Fruit fly (Drosophila melanogaster): Measurements from ENCODE around the gene CG11555.

CG11555 gene

dm6 chr2L:294452-295362 lies 21.1 kb downstream of the CG11555 start, which contains the start of the genes U2af38 and Stip1 (continued):
- peak; percentile 29 for TF ChIP-seq HmgZ (tag; optimal IDR thresholded peaks at IDR 0.05)
- no peak for TF ChIP-seq CG14965 (GFP tag; optimal IDR thresholded peaks at IDR 0.05; ENCODE audit: borderline replicate concordance)
- no peak for TF ChIP-seq Doc2 (GFP tag; IDR thresholded peaks at IDR 0.05)
- TF ChIP-seq disco-r (GFP tag; optimal IDR thresholded peaks at IDR 0.05): no peak
- peak; percentile 42 for TF ChIP-seq stwl (tag; optimal IDR thresholded peaks at IDR 0.05)
- TF ChIP-seq wdn (GFP tag; IDR thresholded peaks at IDR 0.05): no peak
- no peak for TF ChIP-seq emc (GFP tag; optimal IDR thresholded peaks at IDR 0.05)
- TF ChIP-seq vnd (GFP tag; IDR thresholded peaks at IDR 0.05; ENCODE audit: partially characterized antibody): peak; percentile 58; the same call in 1 of the 3 replicates
- TF ChIP-seq dimm (GFP tag; IDR thresholded peaks at IDR 0.05): no peak
- peak; percentile 34 for TF ChIP-seq CG34376 (GFP tag; optimal IDR thresholded peaks at IDR 0.05)
- TF ChIP-seq slou (GFP tag; optimal IDR thresholded peaks at IDR 0.05): no peak
- TF ChIP-seq Drgx (GFP tag; IDR thresholded peaks at IDR 0.05): no peak
- peak; percentile 42 for TF ChIP-seq sug (tag; optimal IDR thresholded peaks at IDR 0.05)
- peak in 1 of 2 experiments; percentile 3 for TF ChIP-seq Hr51 (GFP tag; optimal IDR thresholded peaks at IDR 0.05)
- no peak for TF ChIP-seq CG17359 (tag; optimal IDR thresholded peaks at IDR 0.05)
- TF ChIP-seq oc (tag; optimal IDR thresholded peaks at IDR 0.05): peak; percentile 35
- no peak for TF ChIP-seq dan (GFP tag; IDR thresholded peaks at IDR 0.05)
- TF ChIP-seq BEAF-32 (GFP tag; optimal IDR thresholded peaks at IDR 0.05): peak; percentile 69
- TF ChIP-seq Atf-2 (GFP tag; optimal IDR thresholded peaks at IDR 0.05): no peak
- TF ChIP-seq CG1233 (GFP tag; optimal IDR thresholded peaks at IDR 0.05): no peak
- peak; percentile 91 for TF ChIP-seq CG9215 (GFP tag; IDR thresholded peaks at IDR 0.05)
- peak; percentile 80 for TF ChIP-seq B-H2 (GFP tag; optimal IDR thresholded peaks at IDR 0.05)
- no peak for TF ChIP-seq sim (GFP tag; IDR thresholded peaks at IDR 0.05)
- TF ChIP-seq dpn (GFP tag; optimal IDR thresholded peaks at IDR 0.05): peak in 1 of 2 experiments; percentile 2
- TF ChIP-seq CG1792 (GFP tag; optimal IDR thresholded peaks at IDR 0.05): no peak
- TF ChIP-seq tin (GFP tag; optimal IDR thresholded peaks at IDR 0.05): peak; percentile 31
- peak; percentile 76 for TF ChIP-seq pita (GFP tag; optimal IDR thresholded peaks at IDR 0.05)
- TF ChIP-seq CG18262 (tag; optimal IDR thresholded peaks at IDR 0.05): peak; percentile 47
- TF ChIP-seq phol (tag; optimal IDR thresholded peaks at IDR 0.05): peak; percentile 50
- TF ChIP-seq Xbp1 (GFP tag; optimal IDR thresholded peaks at IDR 0.05): peak; percentile 58
- no peak for TF ChIP-seq Bdp1 (GFP tag; optimal IDR thresholded peaks at IDR 0.05)
- TF ChIP-seq Gsc (GFP tag; IDR thresholded peaks at IDR 0.05): no peak
- TF ChIP-seq Lhr (GFP tag; optimal IDR thresholded peaks at IDR 0.05): peak; percentile 35
- TF ChIP-seq grau (tag; optimal IDR thresholded peaks at IDR 0.05): peak; percentile 14
- 0 out of 3 replicates have a peak, but pooled peaks have one; percentile 34 for TF ChIP-seq ken (GFP tag; IDR thresholded peaks at IDR 0.05)
- no peak for TF ChIP-seq org-1 (GFP tag; optimal IDR thresholded peaks at IDR 0.05)
- no peak for TF ChIP-seq CG3281 (GFP tag; optimal IDR thresholded peaks at IDR 0.05)
- no peak for TF ChIP-seq danr (GFP tag; IDR thresholded peaks at IDR 0.05)
- no peak for TF ChIP-seq usp (GFP tag; optimal IDR thresholded peaks at IDR 0.05)
- TF ChIP-seq ind (GFP tag; optimal IDR thresholded peaks at IDR 0.05): peak; percentile 4
- TF ChIP-seq CG2116 (GFP tag; optimal IDR thresholded peaks at IDR 0.05): peak; percentile 95
- peak; percentile 13 for TF ChIP-seq pfk (GFP tag; optimal IDR thresholded peaks at IDR 0.05)
- no peak for TF ChIP-seq Blimp-1 (GFP tag; optimal IDR thresholded peaks at IDR 0.05)
- peak; percentile 61 for TF ChIP-seq Doc3 (GFP tag; IDR thresholded peaks at IDR 0.05; ENCODE audit: partially characterized antibody)
- TF ChIP-seq knrl (GFP tag; IDR thresholded peaks at IDR 0.05; ENCODE audit: partially characterized antibody): peak; percentile 60; the same call in 2 of the 3 replicates
- TF ChIP-seq maf-S (GFP tag; optimal IDR thresholded peaks at IDR 0.05): peak; percentile 2
- TF ChIP-seq vvl (GFP tag; IDR thresholded peaks at IDR 0.05): peak; percentile 42; the same call in 1 of the 2 replicates
- no peak for TF ChIP-seq Dfd (GFP tag; optimal IDR thresholded peaks at IDR 0.05)
